Worm (Caenorhabditis elegans): ENCODE results near the gene npr-16.

Gene npr-16

ce11 chrX:3576239-3576638 is 57.6 kb downstream of the npr-16 start, which contains the start of gene ckc-1 (continued):
- TF ChIP-seq grh-1 (GFP tag; IDR thresholded peaks at IDR 0.05) (no peak), C34B4.2 (tag; optimal IDR thresholded peaks at IDR 0.05) (no peak), ceh-88 (GFP tag; IDR thresholded peaks at IDR 0.05) (no peak), vab-15 (tag; optimal IDR thresholded peaks at IDR 0.05) (no peak), tbx-2 (tag; optimal IDR thresholded peaks at IDR 0.05) (no peak), alr-1 (tag; optimal IDR thresholded peaks at IDR 0.05; ENCODE audit: borderline replicate concordance) (no peak), pqm-1 (tag; optimal IDR thresholded peaks at IDR 0.05) (peak; percentile 87), snpc-4 (tag; optimal IDR thresholded peaks at IDR 0.05) (no peak), irx-1 (tag; optimal IDR thresholded peaks at IDR 0.05) (no peak), lir-3 (tag; optimal IDR thresholded peaks at IDR 0.05; ENCODE audit: poor library complexity) (no peak), ceh-8 (GFP tag; optimal IDR thresholded peaks at IDR 0.05) (no peak), sox-4 (tag; optimal IDR thresholded peaks at IDR 0.05) (no peak), nhr-20 (tag; optimal IDR thresholded peaks at IDR 0.05) (no peak), ces-1 (GFP tag; optimal IDR thresholded peaks at IDR 0.05) (no peak), zip-4 (GFP tag; optimal IDR thresholded peaks at IDR 0.05) (no peak), lin-15B (tag; optimal IDR thresholded peaks at IDR 0.05) (no peak), fkh-4 (tag; optimal IDR thresholded peaks at IDR 0.05; ENCODE audit: borderline replicate concordance) (no peak), lin-39 (tag; optimal IDR thresholded peaks at IDR 0.05) (no peak), elt-2 (tag; optimal IDR thresholded peaks at IDR 0.05) (peak; percentile 98), aha-1 (tag; optimal IDR thresholded peaks at IDR 0.05) (no peak), F16B12.6 (tag; optimal IDR thresholded peaks at IDR 0.05) (no peak), unc-86 (tag; optimal IDR thresholded peaks at IDR 0.05) (no peak), Y116A8C.19 (tag; optimal IDR thresholded peaks at IDR 0.05; ENCODE audit: borderline replicate concordance) (no peak), sptf-1 (tag; optimal IDR thresholded peaks at IDR 0.05) (no peak), blmp-1 (tag; optimal IDR thresholded peaks at IDR 0.05) (no peak), lin-14 (GFP tag; optimal IDR thresholded peaks at IDR 0.05) (peak; percentile 29), egl-13 (tag; optimal IDR thresholded peaks at IDR 0.05) (no peak), nhr-90 (tag; optimal IDR thresholded peaks at IDR 0.05; ENCODE audit: poor library complexity) (peak; percentile 31), xbp-1 (tag; optimal IDR thresholded peaks at IDR 0.05) (no peak), nhr-28 (tag; optimal IDR thresholded peaks at IDR 0.05) (no peak), efl-1 (optimal IDR thresholded peaks at IDR 0.05) (no peak), efl-1 (GFP tag; optimal IDR thresholded peaks at IDR 0.05 in 1 of 2) (no peak), dsc-1 (tag; optimal IDR thresholded peaks at IDR 0.05) (no peak), mdl-1 (tag; optimal IDR thresholded peaks at IDR 0.05) (no peak), nhr-77 (tag; optimal IDR thresholded peaks at IDR 0.05) (no peak), ztf-11 (tag; optimal IDR thresholded peaks at IDR 0.05) (no peak), ceh-82 (tag; optimal IDR thresholded peaks at IDR 0.05) (no peak), skn-1 (tag; optimal IDR thresholded peaks at IDR 0.05) (no peak), mep-1 (tag; optimal IDR thresholded peaks at IDR 0.05) (peak; percentile 6), unc-98 (GFP tag; IDR thresholded peaks at IDR 0.05) (no peak), lsy-2 (tag; optimal IDR thresholded peaks at IDR 0.05) (peak in 1 of 2 experiments; percentile 36), ceh-63 (GFP tag; optimal IDR thresholded peaks at IDR 0.05) (no peak), elt-3 (tag; optimal IDR thresholded peaks at IDR 0.05) (peak in 3 of 6 experiments; percentile 13 to 63 (median 33)), lin-35 (GFP tag; optimal IDR thresholded peaks at IDR 0.05) (peak in 1 of 2 experiments; percentile 35), zag-1 (tag; optimal IDR thresholded peaks at IDR 0.05) (no peak), pag-3 (tag; optimal IDR thresholded peaks at IDR 0.05; ENCODE audit: borderline replicate concordance, insufficient read depth) (no peak), snu-23 (GFP tag; optimal IDR thresholded peaks at IDR 0.05) (no peak), unc-130 (tag; optimal IDR thresholded peaks at IDR 0.05) (no peak), unc-30 (tag; optimal IDR thresholded peaks at IDR 0.05) (no peak), ztf-4 (tag; optimal IDR thresholded peaks at IDR 0.05) (no peak), nhr-11 (tag; optimal IDR thresholded peaks at IDR 0.05) (no peak), C16A3.4 (tag; optimal IDR thresholded peaks at IDR 0.05) (no peak), dpl-1 (GFP tag; optimal IDR thresholded peaks at IDR 0.05) (no peak)

Data from whole organism, L1 larva.